Worm (Caenorhabditis elegans): ENCODE results near the gene Y41D4B.4.

The Y41D4B.4 gene

ce11 chrIV:1708426-1708826 is 48.5 kb downstream of the Y41D4B.4 start (continued):
- peak; percentile 40 for TF ChIP-seq F33H1.4 (GFP tag; IDR thresholded peaks at IDR 0.05)
- TF ChIP-seq cebp-2 (GFP tag; IDR thresholded peaks at IDR 0.05): no peak
- no peak for TF ChIP-seq dox-1 (GFP tag; IDR thresholded peaks at IDR 0.05)
- TF ChIP-seq fkh-3 (tag; optimal IDR thresholded peaks at IDR 0.05): no peak
- no peak for TF ChIP-seq nhr-80 (tag; optimal IDR thresholded peaks at IDR 0.05)
- TF ChIP-seq mcd-1 (GFP tag; IDR thresholded peaks at IDR 0.05): no peak; the same call in 1 of the 2 replicates
- peak; percentile 87 for TF ChIP-seq B0336.3 (GFP tag; IDR thresholded peaks at IDR 0.05)
- no peak for TF ChIP-seq nfya-2 (GFP tag; IDR thresholded peaks at IDR 0.05)
- TF ChIP-seq ztf-28 (GFP tag; IDR thresholded peaks at IDR 0.05): peak; percentile 4; the same call in 1 of the 2 replicates
- no peak for TF ChIP-seq C17E4.6 (GFP tag; IDR thresholded peaks at IDR 0.05)
- peak; percentile 15 for TF ChIP-seq snpc-3.4 (tag; optimal IDR thresholded peaks at IDR 0.05)
- TF ChIP-seq hmg-1.2 (GFP tag; IDR thresholded peaks at IDR 0.05): peak; percentile 40
- no peak for TF ChIP-seq T26A5.8 (tag; optimal IDR thresholded peaks at IDR 0.05)
- TF ChIP-seq lir-1 (GFP tag; conservative IDR thresholded peaks at IDR 0.05): no peak
- TF ChIP-seq F23B12.7 (tag; optimal IDR thresholded peaks at IDR 0.05; ENCODE audit: insufficient read depth): no peak
- no peak for TF ChIP-seq B0035.1 (tag; optimal IDR thresholded peaks at IDR 0.05)
- no peak for TF ChIP-seq ceh-27 (GFP tag; optimal IDR thresholded peaks at IDR 0.05)
- 0 out of 2 replicates have a peak, but pooled peaks have one; percentile 65 for TF ChIP-seq Y53G8AR.9 (GFP tag; conservative IDR thresholded peaks at IDR 0.05)
- TF ChIP-seq F57C9.4 (tag; optimal IDR thresholded peaks at IDR 0.05): no peak
- TF ChIP-seq cebp-1 (GFP tag; IDR thresholded peaks at IDR 0.05): no peak
- TF ChIP-seq cebp-1 (tag; optimal IDR thresholded peaks at IDR 0.05): peak; percentile 48
- 0 out of 2 replicates have a peak, but pooled peaks have one; percentile 16 for TF ChIP-seq aptf-3 (GFP tag; IDR thresholded peaks at IDR 0.05)
- TF ChIP-seq ets-4 (GFP tag; optimal IDR thresholded peaks at IDR 0.05): no peak
- TF ChIP-seq attf-6 (GFP tag; IDR thresholded peaks at IDR 0.05): peak; percentile 51; the same call in 1 of the 2 replicates
- TF ChIP-seq hmg-20 (GFP tag; IDR thresholded peaks at IDR 0.05): 0 out of 2 replicates have a peak, but pooled peaks have one; percentile 36
- TF ChIP-seq rec-8 (tag; optimal IDR thresholded peaks at IDR 0.05): no peak
- TF ChIP-seq die-1 (tag; optimal IDR thresholded peaks at IDR 0.05): peak; percentile 34
- TF ChIP-seq athp-1 (tag; optimal IDR thresholded peaks at IDR 0.05): peak; percentile 60
- TF ChIP-seq zfh-2 (GFP tag; conservative IDR thresholded peaks at IDR 0.05): no peak
- TF ChIP-seq K12H6.12 (tag; optimal IDR thresholded peaks at IDR 0.05): no peak
- no peak for TF ChIP-seq ama-1 (optimal IDR thresholded peaks at IDR 0.05)
- TF ChIP-seq ama-1 (GFP tag; optimal IDR thresholded peaks at IDR 0.05): no peak
- no peak for TF ChIP-seq snpc-1.3 (tag; optimal IDR thresholded peaks at IDR 0.05; ENCODE audit: insufficient read depth)
- peak; percentile 15 for TF ChIP-seq F10E7.11 (tag; optimal IDR thresholded peaks at IDR 0.05)

- TF ChIP-seq attf-6 (GFP tag; IDR thresholded peaks at IDR 0.05) (no peak), nhr-179 (tag; optimal IDR thresholded peaks at IDR 0.05) (no peak), egrh-3 (GFP tag; IDR thresholded peaks at IDR 0.05) (peak; percentile 82; the same call in 1 of the 2 replicates), ztf-18 (tag; optimal IDR thresholded peaks at IDR 0.05) (no peak), dox-1 (GFP tag; IDR thresholded peaks at IDR 0.05) (no peak), tbp1 (GFP tag; optimal IDR thresholded peaks at IDR 0.05) (no peak), rec-8 (tag; optimal IDR thresholded peaks at IDR 0.05) (no peak), zfh-2 (GFP tag; conservative IDR thresholded peaks at IDR 0.05) (peak; percentile 85), F37B4.10 (GFP tag; IDR thresholded peaks at IDR 0.05) (no peak), ztf-6 (GFP tag; IDR thresholded peaks at IDR 0.05) (no peak)
Observed at ce11 chrIV:1709002-1709401, 49.1 kb downstream of the Y41D4B.4 start.

Data from whole organism, young adult.